Worm (Caenorhabditis elegans): ENCODE measurements around the gene hpo-10.

hpo-10 gene

DNA sequence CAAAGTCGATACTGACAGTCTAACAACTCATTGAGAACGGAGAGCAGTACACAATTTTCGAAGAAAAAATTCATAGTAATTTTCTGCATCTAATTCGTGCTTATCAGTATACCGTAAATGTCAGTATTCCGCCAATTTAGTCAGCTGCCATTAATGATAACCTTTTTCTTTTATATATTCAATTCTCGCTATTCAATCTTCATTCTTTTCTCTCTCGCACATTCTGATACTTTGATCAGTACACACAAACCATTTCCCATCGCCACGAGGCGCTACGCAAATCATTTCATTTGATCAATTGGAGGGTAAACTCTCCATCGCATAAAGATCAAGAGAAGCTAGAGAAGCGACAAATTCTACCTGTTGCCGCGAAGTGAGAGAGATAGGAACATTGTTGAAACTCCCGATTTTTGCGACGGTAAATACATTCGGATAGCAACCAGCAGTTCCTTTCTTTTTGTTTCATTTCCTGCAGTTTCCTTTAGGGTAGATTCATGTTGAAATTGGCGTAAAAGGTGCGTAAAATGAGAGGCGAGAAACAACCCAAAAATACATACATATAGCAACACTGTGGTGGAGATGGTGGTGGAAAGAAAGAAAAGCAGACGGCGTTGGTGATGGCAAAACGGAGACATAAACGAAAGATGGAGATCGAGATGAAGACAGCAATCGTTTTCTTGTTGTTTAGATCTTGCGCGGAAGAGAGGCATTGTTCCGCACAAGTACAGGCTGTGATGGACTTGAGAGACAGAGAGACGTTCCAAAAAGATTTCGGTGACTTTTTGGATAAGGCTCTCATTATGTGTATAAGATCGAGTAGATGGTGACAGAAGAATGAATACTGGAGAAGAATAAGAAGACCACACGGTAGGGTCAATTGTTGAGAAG lies 40.9 kb upstream of the hpo-10 start (continued):
- peak; percentile 93 for TF ChIP-seq pqm-1 (tag; optimal IDR thresholded peaks at IDR 0.05)
- TF ChIP-seq sea-2 (GFP tag; optimal IDR thresholded peaks at IDR 0.05) = no peak
- TF ChIP-seq nfya-1 (tag; optimal IDR thresholded peaks at IDR 0.05; ENCODE audit: insufficient read depth) = peak; percentile 14
- TF ChIP-seq egl-27 (tag; optimal IDR thresholded peaks at IDR 0.05) = no peak
- no peak for TF ChIP-seq nhr-237 (tag; optimal IDR thresholded peaks at IDR 0.05)
- no peak for TF ChIP-seq nhr-25 (tag; optimal IDR thresholded peaks at IDR 0.05)
- no peak for TF ChIP-seq fos-1 (tag; optimal IDR thresholded peaks at IDR 0.05)
- no peak for TF ChIP-seq nhr-11 (tag; optimal IDR thresholded peaks at IDR 0.05)
- no peak for TF ChIP-seq fkh-2 (tag; optimal IDR thresholded peaks at IDR 0.05)
- TF ChIP-seq nhr-67 (tag; optimal IDR thresholded peaks at IDR 0.05) = no peak
- TF ChIP-seq ztf-4 (tag; optimal IDR thresholded peaks at IDR 0.05) = no peak
- peak; percentile 95 for TF ChIP-seq elt-2 (tag; optimal IDR thresholded peaks at IDR 0.05)
- no peak for TF ChIP-seq hmg-11 (tag; optimal IDR thresholded peaks at IDR 0.05)

ce11 chrIII:5839147-5839546 lies 40.1 kb upstream of the hpo-10 start:
- TF ChIP-seq hmg-11 (tag; optimal IDR thresholded peaks at IDR 0.05) (no peak), ama-1 (optimal IDR thresholded peaks at IDR 0.05) (no peak), nhr-43 (tag; optimal IDR thresholded peaks at IDR 0.05; ENCODE audit: poor library complexity, severe bottlenecking) (peak; percentile 69), pha-4 (tag; optimal IDR thresholded peaks at IDR 0.05) (no peak), fkh-2 (tag; optimal IDR thresholded peaks at IDR 0.05) (no peak), R02D3.7 (tag; optimal IDR thresholded peaks at IDR 0.05) (no peak), ceh-28 (tag; optimal IDR thresholded peaks at IDR 0.05) (peak; percentile 83), daf-12 (tag; optimal IDR thresholded peaks at IDR 0.05) (no peak), nhr-23 (tag; optimal IDR thresholded peaks at IDR 0.05) (peak; percentile 61), pqm-1 (tag; optimal IDR thresholded peaks at IDR 0.05) (peak; percentile 83), nhr-76 (tag; optimal IDR thresholded peaks at IDR 0.05) (no peak), unc-39 (tag; optimal IDR thresholded peaks at IDR 0.05) (no peak), jun-1 (tag; optimal IDR thresholded peaks at IDR 0.05) (peak; percentile 31), elt-2 (tag; optimal IDR thresholded peaks at IDR 0.05) (peak; percentile 76), unc-62 (GFP tag; optimal IDR thresholded peaks at IDR 0.05) (no peak), nhr-25 (tag; optimal IDR thresholded peaks at IDR 0.05) (no peak), elt-3 (tag; optimal IDR thresholded peaks at IDR 0.05) (peak in 1 of 3 experiments; percentile 10), ztf-11 (tag; optimal IDR thresholded peaks at IDR 0.05) (no peak), lsy-12 (tag; optimal IDR thresholded peaks at IDR 0.05) (no peak)

DNA sequence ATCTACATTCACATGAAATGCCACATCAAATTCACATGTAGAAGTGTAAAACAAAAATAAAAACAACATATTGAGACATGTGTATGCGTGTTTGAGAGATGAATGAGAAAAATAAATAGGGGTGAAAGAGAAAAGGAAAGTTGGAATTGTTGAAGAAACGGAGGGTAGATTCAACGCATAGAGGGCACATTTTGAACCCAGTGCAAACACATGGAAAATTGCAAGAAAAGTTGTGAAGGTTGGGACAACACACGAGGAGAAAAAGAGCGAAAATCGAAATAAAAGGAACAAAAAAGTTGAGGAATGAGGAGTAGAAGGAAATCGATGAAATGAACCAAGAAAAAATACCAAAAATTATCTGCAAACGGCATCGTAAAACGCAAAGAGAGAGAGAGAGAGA lies 39.7 kb upstream of the hpo-10 start:
- TF ChIP-seq mml-1 (tag; optimal IDR thresholded peaks at IDR 0.05) = peak; percentile 36
- no peak for TF ChIP-seq ztf-11 (tag; optimal IDR thresholded peaks at IDR 0.05)

DNA sequence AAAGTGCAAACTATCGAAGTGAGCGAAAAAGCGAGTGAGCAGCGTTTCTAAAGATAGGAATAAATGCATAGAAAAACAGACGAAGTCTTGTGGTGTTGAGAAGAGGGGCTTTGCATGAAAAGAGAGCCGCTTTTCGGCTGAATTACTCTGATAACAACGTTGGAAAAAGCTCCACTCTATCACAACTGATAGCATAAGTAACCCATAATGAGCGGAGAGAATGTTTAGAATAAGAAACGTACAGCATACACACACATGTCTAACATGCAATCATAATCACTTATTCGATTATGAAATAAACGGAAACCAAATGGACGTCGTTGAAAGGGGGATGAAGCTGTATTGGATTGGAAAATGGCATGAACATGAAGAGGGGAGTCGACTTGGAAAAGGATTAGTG lies 39.0 kb upstream of the hpo-10 start:
- TF ChIP-seq skn-1 (tag; optimal IDR thresholded peaks at IDR 0.05) (no peak), pqm-1 (tag; optimal IDR thresholded peaks at IDR 0.05) (peak; percentile 61), nhr-237 (tag; optimal IDR thresholded peaks at IDR 0.05) (no peak), ztf-4 (tag; optimal IDR thresholded peaks at IDR 0.05) (no peak), elt-2 (tag; optimal IDR thresholded peaks at IDR 0.05) (peak; percentile 75), pha-4 (tag; optimal IDR thresholded peaks at IDR 0.05) (no peak), nhr-25 (tag; optimal IDR thresholded peaks at IDR 0.05) (no peak)

DNA sequence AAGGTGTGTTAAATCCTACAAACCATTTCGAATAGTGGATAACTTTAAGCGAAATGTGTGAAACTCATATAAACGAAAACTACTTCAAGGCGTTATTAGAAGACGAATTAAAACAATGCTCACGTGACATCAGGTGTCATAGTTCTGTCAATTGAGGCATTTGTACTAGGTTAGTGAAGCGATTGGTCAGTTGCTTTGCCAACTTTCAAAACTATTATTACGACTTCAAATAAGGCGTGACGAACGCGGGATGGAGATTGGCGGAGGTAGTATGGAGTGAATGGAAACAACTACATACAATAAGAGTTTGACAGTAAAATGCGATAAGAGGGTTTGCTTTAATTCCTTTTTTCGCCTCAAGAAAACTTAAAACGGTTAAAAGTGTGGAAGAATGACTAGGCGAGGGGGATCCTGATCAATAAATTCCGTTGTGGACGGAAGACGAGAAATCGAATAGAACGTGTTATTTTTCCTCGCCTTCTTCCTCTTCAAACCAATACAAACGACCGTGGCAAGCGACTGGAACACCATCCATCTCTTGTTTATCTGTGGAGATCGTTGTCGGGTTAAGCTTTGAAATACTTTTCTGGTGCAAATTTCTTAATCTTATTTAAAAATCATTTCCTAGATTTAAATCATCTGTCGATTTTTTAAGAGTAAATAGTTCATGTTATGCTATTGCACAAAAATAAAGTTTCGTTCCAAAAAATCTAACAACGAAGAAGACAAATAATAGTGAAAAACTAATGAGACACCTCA lies 38.3 kb upstream of the hpo-10 start:
- no peak for TF ChIP-seq egl-5 (tag; optimal IDR thresholded peaks at IDR 0.05)
- peak; percentile 50 for TF ChIP-seq ama-1 (optimal IDR thresholded peaks at IDR 0.05)
- TF ChIP-seq elt-1 (tag; optimal IDR thresholded peaks at IDR 0.05) = peak; percentile 62

Data from whole organism, L3 larva.